Fruit fly (Drosophila melanogaster) whole organism, embryonic: ENCODE measurements around the gene klar.

Experiments used
- Atf3 ChIP-seq: fragments of 200-800 bp; sonication (Bioruptor generic); optimal IDR thresholded peaks from 3 replicates; lab custom pipeline; 2016; ENCODE audit warnings: missing biosample characterization, missing genetic modification characterization
- CG10565 ChIP-seq: fragments of 200-800 bp; sonication (Bioruptor generic); optimal IDR thresholded peaks from 3 replicates; lab custom pipeline; 2016; ENCODE audit warnings: missing biosample characterization, mild to moderate bottlenecking, missing genetic modification characterization
- CG11085 ChIP-seq: fragments of 200-800 bp; sonication (Bioruptor generic); IDR thresholded peaks from 2 replicates; pipeline ENCODE4 v1.3.6; 2022; ENCODE audit warnings: missing biosample characterization, missing genetic modification characterization
- CG11398 ChIP-seq: fragments of 200-800 bp; sonication (Bioruptor generic); optimal IDR thresholded peaks from 2 replicates; lab custom pipeline; 2016; ENCODE audit warnings: missing biosample characterization, missing genetic modification characterization
- CG13624 ChIP-seq: fragments of 200-800 bp; sonication (Bioruptor generic); optimal IDR thresholded peaks from 2 replicates; lab custom pipeline; 2016; ENCODE audit warnings: missing biosample characterization, missing genetic modification characterization
- CG14860 ChIP-seq: fragments of 200-800 bp; sonication (Bioruptor generic); IDR thresholded peaks from 3 replicates; pipeline ENCODE4 v1.3.6; 2022; ENCODE audit warnings: missing biosample characterization, missing genetic modification characterization; ENCODE audit not compliant: partially characterized antibody
- CG15269 ChIP-seq: fragments of 200-800 bp; sonication (Bioruptor generic); optimal IDR thresholded peaks from 2 replicates; lab custom pipeline; 2018; ENCODE audit warnings: missing biosample characterization, mild to moderate bottlenecking, missing genetic modification characterization, moderate library complexity
- CG17568 ChIP-seq: fragments of 200-800 bp; sonication (Bioruptor generic); optimal IDR thresholded peaks from 2 replicates; lab custom pipeline; 2018; ENCODE audit warnings: missing biosample characterization, mild to moderate bottlenecking, missing genetic modification characterization, moderate library complexity
- CG1792 ChIP-seq: fragments of 200-800 bp; sonication (Bioruptor generic); optimal IDR thresholded peaks from 2 replicates; lab custom pipeline; 2016; ENCODE audit warnings: missing biosample characterization, missing genetic modification characterization
- CG18476 ChIP-seq: fragments of 200-800 bp; sonication (Bioruptor generic); optimal IDR thresholded peaks from 2 replicates; lab custom pipeline; 2016; ENCODE audit warnings: missing biosample characterization, mild to moderate bottlenecking, missing genetic modification characterization
- CG3726 ChIP-seq: fragments of 200-800 bp; sonication (Bioruptor generic); IDR thresholded peaks from 3 replicates; pipeline ENCODE4, ENCODE4 v1.3.6; 2022; ENCODE audit warnings: missing biosample characterization, missing genetic modification characterization
- CG4707 ChIP-seq: fragments of 200-800 bp; sonication (Bioruptor generic); optimal IDR thresholded peaks from 2 replicates; lab custom pipeline; 2018; ENCODE audit warnings: missing biosample characterization, mild to moderate bottlenecking, missing genetic modification characterization, moderate library complexity
- CG5245 ChIP-seq: fragments of 200-800 bp; sonication (Bioruptor generic); optimal IDR thresholded peaks from 3 replicates; lab custom pipeline; 2016; ENCODE audit warnings: missing biosample characterization, missing genetic modification characterization
- CG6175 ChIP-seq: fragments of 200-800 bp; sonication (Bioruptor generic); IDR thresholded peaks from 3 replicates; pipeline ENCODE4 v1.3.6; 2022; ENCODE audit warnings: missing biosample characterization, missing genetic modification characterization
- CG6272 ChIP-seq: fragments of 200-800 bp; sonication (Bioruptor generic); IDR thresholded peaks from 2 replicates; pipeline ENCODE4 v1.3.6; 2022; ENCODE audit warnings: missing biosample characterization, missing genetic modification characterization
- CG6813 ChIP-seq: fragments of 200-800 bp; sonication (Bioruptor generic); optimal IDR thresholded peaks from 2 replicates; lab custom pipeline; 2017; ENCODE audit warnings: missing biosample characterization, missing genetic modification characterization, mild to moderate bottlenecking, moderate library complexity, missing genetic modification reagents
- CG7372 ChIP-seq: fragments of 200-800 bp; sonication (Bioruptor generic); IDR thresholded peaks from 2 replicates; pipeline ENCODE4 v1.3.6; 2022; ENCODE audit warnings: missing biosample characterization, missing genetic modification characterization
- CG9215 ChIP-seq: fragments of 200-800 bp; sonication (Bioruptor generic); IDR thresholded peaks from 2 replicates; pipeline ENCODE4 v1.3.6; 2022; ENCODE audit warnings: missing biosample characterization, missing genetic modification characterization
- CG9817 ChIP-seq: fragments of 200-800 bp; sonication (Bioruptor generic); optimal IDR thresholded peaks from 2 replicates; lab custom pipeline; 2018; ENCODE audit warnings: missing biosample characterization, mild to moderate bottlenecking, missing genetic modification characterization, moderate library complexity
- Doc2 ChIP-seq: fragments of 200-800 bp; sonication (Bioruptor generic); IDR thresholded peaks from 2 replicates; pipeline ENCODE4 v1.3.6; 2022; ENCODE audit warnings: missing biosample characterization, missing genetic modification characterization
- Doc3 ChIP-seq: fragments of 200-800 bp; sonication (Bioruptor generic); IDR thresholded peaks from 3 replicates; pipeline ENCODE4 v1.3.6; 2022; ENCODE audit warnings: missing biosample characterization, missing genetic modification characterization; ENCODE audit not compliant: partially characterized antibody
- Fer2 ChIP-seq: fragments of 200-800 bp; sonication (Bioruptor generic); optimal IDR thresholded peaks from 2 replicates; lab custom pipeline; 2018; ENCODE audit warnings: missing biosample characterization, mild to moderate bottlenecking, missing genetic modification characterization, moderate library complexity
- H15 ChIP-seq: fragments of 200-800 bp; sonication (Bioruptor generic); IDR thresholded peaks from 3 replicates; pipeline ENCODE4 v1.3.6; 2022; ENCODE audit warnings: missing biosample characterization, missing genetic modification characterization
- HmgD ChIP-seq: fragments of 200-800 bp; sonication (Bioruptor generic); optimal IDR thresholded peaks from 3 replicates; lab custom pipeline; 2016; ENCODE audit warnings: missing biosample characterization, missing genetic modification characterization
- Hmx ChIP-seq: fragments of 200-800 bp; sonication (Bioruptor generic); optimal IDR thresholded peaks from 2 replicates; lab custom pipeline; 2016; ENCODE audit warnings: missing biosample characterization, missing genetic modification characterization
- Kr ChIP-seq: fragments of 200-800 bp; sonication (Bioruptor generic); optimal IDR thresholded peaks from 2 replicates; lab custom pipeline; 2017; ENCODE audit warnings: missing biosample characterization, mild to moderate bottlenecking, missing genetic modification characterization
- Lhr ChIP-seq: fragments of 200-800 bp; sonication (Bioruptor generic); optimal IDR thresholded peaks from 3 replicates; lab custom pipeline; 2017; ENCODE audit warnings: mild to moderate bottlenecking, missing biosample characterization, missing genetic modification reagents, missing genetic modification characterization
- MTF-1 ChIP-seq: fragments of 200-800 bp; sonication (Bioruptor generic); optimal IDR thresholded peaks from 2 replicates; lab custom pipeline; 2018; ENCODE audit warnings: missing biosample characterization, mild to moderate bottlenecking, missing genetic modification characterization, borderline replicate concordance
- Oaz ChIP-seq: fragments of 200-800 bp; sonication (Bioruptor generic); IDR thresholded peaks from 2 replicates; pipeline ENCODE4 v1.3.6; 2022; ENCODE audit warnings: missing biosample characterization, missing genetic modification characterization
- Oli ChIP-seq: fragments of 200-800 bp; sonication (Bioruptor generic); optimal IDR thresholded peaks from 2 replicates; lab custom pipeline; 2018; ENCODE audit warnings: missing biosample characterization, mild to moderate bottlenecking, missing genetic modification characterization, moderate library complexity
- PHDP ChIP-seq: fragments of 200-800 bp; sonication (Bioruptor generic); optimal IDR thresholded peaks from 3 replicates; lab custom pipeline; 2018; ENCODE audit warnings: missing biosample characterization, mild to moderate bottlenecking, missing genetic modification characterization, moderate library complexity
- Stat92E ChIP-seq, 3 experiments: fragments of >200 bp in 2 of 3; fragments of 200-800 bp in 1 of 3; sonication (Bioruptor generic) in 1 of 3; optimal IDR thresholded peaks; 2 replicates each; lab custom pipeline; 2017 to 2019; ENCODE audit warnings: missing biosample characterization in 3 of 3, missing genetic modification characterization in 3 of 3, mild to moderate bottlenecking in 1 of 3, moderate library complexity in 1 of 3
- ara ChIP-seq: fragments of 200-800 bp; sonication (Bioruptor generic); IDR thresholded peaks from 2 replicates; pipeline ENCODE4 v1.3.6; 2022; ENCODE audit warnings: missing biosample characterization, missing genetic modification characterization
- ato ChIP-seq: fragments of 200-800 bp; sonication (Bioruptor generic); IDR thresholded peaks from 2 replicates; pipeline ENCODE4 v1.3.6; 2022; ENCODE audit warnings: missing biosample characterization, missing genetic modification characterization; ENCODE audit not compliant: partially characterized antibody
- bab2 ChIP-seq: fragments of 200-800 bp; sonication (Bioruptor generic); optimal IDR thresholded peaks from 2 replicates; lab custom pipeline; 2016; ENCODE audit warnings: missing biosample characterization, missing genetic modification characterization
- bowl ChIP-seq: fragments of 200-800 bp; sonication (Bioruptor generic); IDR thresholded peaks from 2 replicates; pipeline ENCODE4 v1.3.6; 2022; ENCODE audit warnings: missing biosample characterization, missing genetic modification characterization
- crc ChIP-seq: fragments of 200-800 bp; sonication (Bioruptor generic); optimal IDR thresholded peaks from 2 replicates; lab custom pipeline; 2016; ENCODE audit warnings: missing biosample characterization, missing genetic modification characterization
- fd64A ChIP-seq: fragments of 200-800 bp; sonication (Bioruptor generic); optimal IDR thresholded peaks from 3 replicates; lab custom pipeline; 2018; ENCODE audit warnings: missing biosample characterization, mild to moderate bottlenecking, missing genetic modification characterization
- insv ChIP-seq, 2 experiments: fragments of 200-800 bp; sonication (Bioruptor generic); optimal IDR thresholded peaks; 3 replicates each; lab custom pipeline; 2016 to 2018; ENCODE audit warnings: missing biosample characterization in 2 of 2, missing genetic modification characterization in 2 of 2
- jing ChIP-seq: fragments of 200-800 bp; sonication (Bioruptor generic); optimal IDR thresholded peaks from 2 replicates; lab custom pipeline; 2018; ENCODE audit warnings: missing biosample characterization, mild to moderate bottlenecking, missing genetic modification characterization
- knrl ChIP-seq: fragments of 200-800 bp; sonication (Bioruptor generic); IDR thresholded peaks from 3 replicates; pipeline ENCODE4 v1.3.6; 2022; ENCODE audit warnings: missing biosample characterization, missing genetic modification characterization; ENCODE audit not compliant: partially characterized antibody
- lbe ChIP-seq: fragments of 200-800 bp; sonication (Bioruptor generic); optimal IDR thresholded peaks from 2 replicates; lab custom pipeline; 2016; ENCODE audit warnings: missing biosample characterization, mild to moderate bottlenecking, missing genetic modification characterization
- nerfin-1 ChIP-seq: fragments of 200-800 bp; sonication (Bioruptor generic); optimal IDR thresholded peaks from 3 replicates; lab custom pipeline; 2019; ENCODE audit warnings: missing biosample characterization, mild to moderate bottlenecking, missing genetic modification characterization, moderate library complexity
- nmo ChIP-seq: fragments of 200-800 bp; sonication (Bioruptor generic); optimal IDR thresholded peaks from 2 replicates; lab custom pipeline; 2018; ENCODE audit warnings: missing biosample characterization, mild to moderate bottlenecking, missing genetic modification characterization, moderate library complexity
- row ChIP-seq: fragments of 200-800 bp; sonication (Bioruptor generic); IDR thresholded peaks from 3 replicates; pipeline ENCODE4 v1.3.6; 2022; ENCODE audit warnings: missing biosample characterization, missing genetic modification characterization
- so ChIP-seq: fragments of 200-800 bp; sonication (Bioruptor generic); IDR thresholded peaks from 3 replicates; pipeline ENCODE4 v1.3.6; 2022; ENCODE audit warnings: missing biosample characterization, missing genetic modification characterization
- sqz ChIP-seq: fragments of 200-800 bp; sonication (Bioruptor generic); optimal IDR thresholded peaks from 3 replicates; lab custom pipeline; 2018; ENCODE audit warnings: missing biosample characterization, mild to moderate bottlenecking, missing genetic modification characterization
- tll ChIP-seq, 2 experiments: fragments of 200-800 bp in 1 of 2; fragments of >200 bp in 1 of 2; sonication (Bioruptor generic) in 1 of 2; optimal IDR thresholded peaks; 2 replicates each; lab custom pipeline; 2017 to 2019; ENCODE audit warnings: missing biosample characterization in 2 of 2, missing genetic modification characterization in 2 of 2, mild to moderate bottlenecking in 1 of 2, moderate library complexity in 1 of 2
- z ChIP-seq: fragments of 200-800 bp; sonication (Bioruptor generic); IDR thresholded peaks from 3 replicates; pipeline ENCODE4 v1.3.6; 2022; ENCODE audit warnings: missing biosample characterization, missing genetic modification characterization

klar gene

dm6 chr3L:545512-546161, 5.2 kb upstream of the klar start (continued):
- peak; percentile 36 for TF ChIP-seq Fer2
- no peak for TF ChIP-seq MTF-1 (GFP tag; lab: Kevin White, UChicago)
- TF ChIP-seq fd64A (GFP tag; lab: Kevin White, UChicago) = no peak
- no peak for TF ChIP-seq nerfin-1 (tag; lab: Kevin White, UChicago)
- no peak; the same call in 1 of the 2 replicates for TF ChIP-seq CG11085 (GFP tag; lab: Robert Waterston, UW)
- TF ChIP-seq Oaz (GFP tag; lab: Robert Waterston, UW) = no peak
- TF ChIP-seq bowl (GFP tag; lab: Robert Waterston, UW) = no peak
- TF ChIP-seq HmgD = no peak
- TF ChIP-seq CG18476 (GFP tag; lab: Kevin White, UChicago) = peak; percentile 18
- no peak for TF ChIP-seq CG4707 (GFP tag; lab: Kevin White, UChicago)
- no peak for TF ChIP-seq Stat92E (GFP tag; optimal IDR thresholded peaks at IDR 0.05; lab: Kevin White, UChicago)
- peak; percentile 72 for TF ChIP-seq lbe (GFP tag; lab: Kevin White, UChicago)
- TF ChIP-seq sqz (GFP tag; lab: Kevin White, UChicago) = peak; percentile 17
- TF ChIP-seq CG14860 = no peak
- TF ChIP-seq CG17568 = peak; percentile 1
- peak; percentile 84 for TF ChIP-seq row (GFP tag; lab: Robert Waterston, UW)
- peak; percentile 13 for TF ChIP-seq Atf3 (GFP tag; lab: Kevin White, UChicago)
- no peak for TF ChIP-seq tll (GFP tag; optimal IDR thresholded peaks at IDR 0.05; lab: Kevin White, UChicago)
- TF ChIP-seq CG9215 = peak; percentile 62; the same call in 1 of the 2 replicates
- TF ChIP-seq CG10565 = no peak
- no peak for TF ChIP-seq so (GFP tag; lab: Robert Waterston, UW)
- TF ChIP-seq ara (GFP tag; lab: Robert Waterston, UW) = 0 out of 2 replicates have a peak, but pooled peaks have one; percentile 5
- no peak for TF ChIP-seq z (GFP tag; lab: Robert Waterston, UW)
- 0 out of 2 replicates have a peak, but pooled peaks have one; percentile 29 for TF ChIP-seq CG7372 (GFP tag; lab: Robert Waterston, UW)
- no peak for TF ChIP-seq Kr (GFP tag; lab: Kevin White, UChicago)
- peak; percentile 68 for TF ChIP-seq CG6813 (GFP tag; lab: Kevin White, UChicago)
- TF ChIP-seq H15 (GFP tag; lab: Robert Waterston, UW) = 0 out of 3 replicates have a peak, but pooled peaks have one; percentile 55
- peak; percentile 28 for TF ChIP-seq Hmx (GFP tag; lab: Kevin White, UChicago)
- peak; percentile 69 for TF ChIP-seq bab2 (GFP tag; lab: Kevin White, UChicago)
- TF ChIP-seq crc (GFP tag; lab: Kevin White, UChicago) = peak; percentile 66
- peak; percentile 61 for TF ChIP-seq PHDP (tag; lab: Kevin White, UChicago)
- peak; percentile 72 for TF ChIP-seq CG15269
- peak; percentile 34 for TF ChIP-seq CG1792 (GFP tag; lab: Kevin White, UChicago)
- TF ChIP-seq CG11398 (GFP tag; lab: Kevin White, UChicago) = peak; percentile 41
- no peak; the same call in 2 of the 3 replicates for TF ChIP-seq CG3726
- TF ChIP-seq Lhr = no peak
- no peak for TF ChIP-seq CG5245 (GFP tag; lab: Kevin White, UChicago)
- TF ChIP-seq CG9817 (tag; lab: Kevin White, UChicago) = peak; percentile 67
- peak; percentile 75 for TF ChIP-seq CG13624 (GFP tag; lab: Kevin White, UChicago)
- TF ChIP-seq CG6175 = no peak
- no peak for TF ChIP-seq Doc3
- TF ChIP-seq insv (GFP tag; optimal IDR thresholded peaks at IDR 0.05; lab: Kevin White, UChicago) = no peak
- peak; percentile 63 for TF ChIP-seq Oli (tag; lab: Kevin White, UChicago)
- no peak for TF ChIP-seq Doc2 (GFP tag; lab: Robert Waterston, UW)
- TF ChIP-seq ato = no peak
- no peak for TF ChIP-seq knrl (GFP tag; lab: Robert Waterston, UW)
- no peak for TF ChIP-seq jing (GFP tag; lab: Kevin White, UChicago)
- TF ChIP-seq CG6272 (GFP tag; lab: Robert Waterston, UW) = 0 out of 2 replicates have a peak, but pooled peaks have one; percentile 12
- TF ChIP-seq nmo = peak; percentile 46
